Fruit fly (Drosophila melanogaster) whole organism, prepupa: ENCODE measurements around the gene Bet3.

Experiments
- Blimp-1 ChIP-seq: fragments of 200-800 bp; sonication (Bioruptor generic); optimal IDR thresholded peaks from 3 replicates; lab custom pipeline; 2017; ENCODE audit warnings: missing biosample characterization, missing genetic modification characterization, mild to moderate bottlenecking, moderate library complexity, missing genetic modification reagents
- CG10669 ChIP-seq: fragments of 200-800 bp; sonication (Bioruptor generic); optimal IDR thresholded peaks from 3 replicates; lab custom pipeline; 2018; ENCODE audit warnings: missing biosample characterization, mild to moderate bottlenecking, missing genetic modification characterization, moderate library complexity
- CG11762 ChIP-seq: fragments of 200-800 bp; sonication (Bioruptor generic); optimal IDR thresholded peaks from 3 replicates; lab custom pipeline; 2016; ENCODE audit warnings: missing biosample characterization, missing genetic modification characterization; ENCODE audit not compliant: insufficient read depth
- CG15336 ChIP-seq: fragments of 200-800 bp; sonication (Bioruptor generic); IDR thresholded peaks from 2 replicates; pipeline ENCODE4 v1.3.6; 2022; ENCODE audit warnings: missing biosample characterization, missing genetic modification characterization
- CG1621 ChIP-seq: fragments of 200-800 bp; sonication (Bioruptor generic); optimal IDR thresholded peaks from 3 replicates; lab custom pipeline; 2018; ENCODE audit warnings: missing biosample characterization, mild to moderate bottlenecking, missing genetic modification characterization
- CG3032 ChIP-seq: fragments of 200-800 bp; optimal IDR thresholded peaks from 2 replicates; lab custom pipeline; 2019; ENCODE audit warnings: missing biosample characterization, mild to moderate bottlenecking, missing genetic modification characterization, moderate library complexity
- CG31627 ChIP-seq: fragments of 200-800 bp; sonication (Bioruptor generic); optimal IDR thresholded peaks from 3 replicates; lab custom pipeline; 2016; ENCODE audit warnings: missing biosample characterization, missing genetic modification characterization
- CG32006 ChIP-seq: fragments of 200-800 bp; sonication (Bioruptor generic); optimal IDR thresholded peaks from 3 replicates; lab custom pipeline; 2017; ENCODE audit warnings: missing biosample characterization, mild to moderate bottlenecking, missing genetic modification characterization
- CG3919 ChIP-seq: fragments of 200-800 bp; sonication (Bioruptor generic); optimal IDR thresholded peaks from 3 replicates; lab custom pipeline; 2016; ENCODE audit warnings: missing biosample characterization, missing genetic modification characterization
- CG4318 ChIP-seq: fragments of 200-800 bp; sonication (Bioruptor generic); optimal IDR thresholded peaks from 3 replicates; lab custom pipeline; 2017; ENCODE audit warnings: missing biosample characterization, mild to moderate bottlenecking, missing genetic modification characterization
- CG6276 ChIP-seq: fragments of 200-800 bp; sonication (Bioruptor generic); optimal IDR thresholded peaks from 2 replicates; lab custom pipeline; 2017; ENCODE audit warnings: missing biosample characterization, mild to moderate bottlenecking, missing genetic modification characterization
- CG6792 ChIP-seq: fragments of 200-800 bp; sonication (Bioruptor generic); optimal IDR thresholded peaks from 3 replicates; lab custom pipeline; 2016; ENCODE audit warnings: missing biosample characterization, missing genetic modification characterization
- CG6854 ChIP-seq: fragments of 200-800 bp; sonication (Bioruptor generic); optimal IDR thresholded peaks from 2 replicates; lab custom pipeline; 2017; ENCODE audit warnings: missing biosample characterization, mild to moderate bottlenecking, missing genetic modification characterization
- CG7368 ChIP-seq: fragments of 200-800 bp; sonication (Bioruptor generic); optimal IDR thresholded peaks from 3 replicates; lab custom pipeline; 2016; ENCODE audit warnings: missing biosample characterization, missing genetic modification characterization
- CG8119 ChIP-seq: fragments of 200-800 bp; sonication (Bioruptor generic); IDR thresholded peaks from 3 replicates; pipeline ENCODE4 v1.3.6; 2022; ENCODE audit warnings: missing biosample characterization, missing genetic modification characterization
- CG8319 ChIP-seq: fragments of 200-800 bp; sonication (Bioruptor generic); optimal IDR thresholded peaks from 3 replicates; lab custom pipeline; 2016; ENCODE audit warnings: missing biosample characterization, missing genetic modification characterization
- CG9139 ChIP-seq: fragments of 200-800 bp; sonication (Bioruptor generic); optimal IDR thresholded peaks from 3 replicates; lab custom pipeline; 2017; ENCODE audit warnings: missing biosample characterization, mild to moderate bottlenecking, missing genetic modification characterization
- Eip75B ChIP-seq: fragments of 200-800 bp; sonication (Bioruptor generic); optimal IDR thresholded peaks from 3 replicates; lab custom pipeline; 2016; ENCODE audit warnings: missing biosample characterization, missing genetic modification characterization
- Eip78C ChIP-seq: fragments of 200-800 bp; sonication (Bioruptor generic); peaks from one replicate; lab custom pipeline; 2016; ENCODE audit warnings: missing biosample characterization, missing genetic modification characterization
- Gug ChIP-seq: fragments of 200-800 bp; sonication (Bioruptor generic); IDR thresholded peaks from 2 replicates; pipeline ENCODE4 v1.3.6; 2022; ENCODE audit warnings: missing biosample characterization, missing genetic modification characterization
- Hr39 ChIP-seq: fragments of 200-800 bp; sonication (Bioruptor generic); optimal IDR thresholded peaks from 2 replicates; lab custom pipeline; 2016; ENCODE audit warnings: missing biosample characterization, missing genetic modification characterization
- Hr4 ChIP-seq: fragments of 200-800 bp; sonication (Bioruptor generic); optimal IDR thresholded peaks from 3 replicates; lab custom pipeline; 2016; ENCODE audit warnings: missing biosample characterization, missing genetic modification characterization
- Lpt ChIP-seq: fragments of 200-800 bp; sonication (Bioruptor generic); optimal IDR thresholded peaks from 3 replicates; lab custom pipeline; 2016; ENCODE audit warnings: missing biosample characterization, missing genetic modification characterization
- Smox ChIP-seq: fragments of 200-800 bp; sonication (Bioruptor generic); optimal IDR thresholded peaks from 3 replicates; lab custom pipeline; 2016; ENCODE audit warnings: missing biosample characterization, missing genetic modification characterization
- Sox14 ChIP-seq: fragments of 200-800 bp; sonication (Bioruptor generic); optimal IDR thresholded peaks from 3 replicates; lab custom pipeline; 2016; ENCODE audit warnings: missing biosample characterization, missing genetic modification characterization
- cyc ChIP-seq: fragments of 200-800 bp; sonication (Bioruptor generic); optimal IDR thresholded peaks from 3 replicates; lab custom pipeline; 2016; ENCODE audit warnings: missing biosample characterization, missing genetic modification characterization
- dac ChIP-seq: fragments of 200-800 bp; sonication (Bioruptor generic); optimal IDR thresholded peaks from 2 replicates; lab custom pipeline; 2017; ENCODE audit warnings: missing biosample characterization, mild to moderate bottlenecking, missing genetic modification characterization
- dsx ChIP-seq: fragments of 200-800 bp; optimal IDR thresholded peaks from 3 replicates; lab custom pipeline; 2019; ENCODE audit warnings: missing biosample characterization, mild to moderate bottlenecking, missing genetic modification characterization, moderate library complexity; ENCODE audit not compliant: poor library complexity, severe bottlenecking
- eg ChIP-seq: fragments of 200-800 bp; sonication (Bioruptor generic); IDR thresholded peaks from 3 replicates; pipeline ENCODE4 v1.3.6; 2022; ENCODE audit warnings: missing biosample characterization, missing genetic modification characterization
- esn ChIP-seq: fragments of 200-800 bp; sonication (Bioruptor generic); optimal IDR thresholded peaks from 2 replicates; lab custom pipeline; 2016; ENCODE audit warnings: missing biosample characterization, mild to moderate bottlenecking, missing genetic modification characterization, moderate library complexity
- fkh ChIP-seq: fragments of 200-800 bp; sonication (Bioruptor generic); optimal IDR thresholded peaks from 3 replicates; lab custom pipeline; 2017; ENCODE audit warnings: missing biosample characterization, mild to moderate bottlenecking, missing genetic modification characterization, moderate library complexity
- lz ChIP-seq: fragments of 200-800 bp; sonication (Bioruptor generic); optimal IDR thresholded peaks from 3 replicates; lab custom pipeline; 2016; ENCODE audit warnings: missing biosample characterization, missing genetic modification characterization
- net ChIP-seq: fragments of 200-800 bp; sonication (Bioruptor generic); optimal IDR thresholded peaks from 3 replicates; lab custom pipeline; 2016; ENCODE audit warnings: missing biosample characterization, missing genetic modification characterization
- pdm3 ChIP-seq: fragments of 200-800 bp; sonication (Bioruptor generic); optimal IDR thresholded peaks from 3 replicates; lab custom pipeline; 2016; ENCODE audit warnings: missing biosample characterization, missing genetic modification characterization
- salr ChIP-seq, 2 experiments: fragments of 200-800 bp; sonication (Bioruptor generic); optimal IDR thresholded peaks; 3 replicates each; lab custom pipeline; 2016 to 2018; ENCODE audit warnings: missing biosample characterization in 2 of 2, missing genetic modification characterization in 2 of 2, mild to moderate bottlenecking in 1 of 2
- ss ChIP-seq, 2 experiments: fragments of 200-800 bp; sonication (Bioruptor generic); optimal IDR thresholded peaks; 2 replicates in 1 of 2; 3 replicates in 1 of 2; lab custom pipeline; 2017 to 2018; ENCODE audit warnings: mild to moderate bottlenecking in 2 of 2, missing biosample characterization in 2 of 2, missing genetic modification characterization in 2 of 2, moderate library complexity in 1 of 2
- vri ChIP-seq: fragments of 200-800 bp; sonication (Bioruptor generic); optimal IDR thresholded peaks from 3 replicates; lab custom pipeline; 2016; ENCODE audit warnings: missing biosample characterization, mild to moderate bottlenecking, missing genetic modification characterization

Gene Bet3

dm6 chr3L:9489627-9490026, 47.6 kb upstream of the Bet3 start:
- TF ChIP-seq Lpt (peak; percentile 28), dsx (GFP tag; lab: Kevin White, UChicago) (no peak), CG6276 (no peak), CG8119 (peak; percentile 60; the same call in 2 of the 3 replicates), CG15336 (peak; percentile 47; the same call in 1 of the 2 replicates), Hr4 (GFP tag; lab: Kevin White, UChicago) (peak; percentile 58), Eip78C (GFP tag; lab: Kevin White, UChicago) (peak; percentile 70), eg (no peak)

- TF ChIP-seq eg: 0 out of 3 replicates have a peak, but pooled peaks have one; percentile 36
- no peak for TF ChIP-seq CG4318 (GFP tag; lab: Kevin White, UChicago)
Observed at dm6 chr3L:9489133-9489532, 47.1 kb upstream of the Bet3 start, which contains the start of gene CG32036. CG32036 (minus strand) TSS chr3L:9489233.

- TF ChIP-seq CG3919 (GFP tag; lab: Kevin White, UChicago) (no peak), CG15336 (0 out of 2 replicates have a peak, but pooled peaks have one; percentile 27)
Observed at dm6 chr3L:9487586-9487985, 45.5 kb upstream of the Bet3 start, which contains the start of gene pall. pall (minus strand) TSS chr3L:9487790.

dm6 chr3L:9476829-9477228, 34.8 kb upstream of the Bet3 start, which contains the start of the genes Uch-L5 and Jarid2:
Uch-L5 (minus strand) TSS chr3L:9476965.
Jarid2 (plus strand) TSS chr3L:9477038.
- TF ChIP-seq Blimp-1 (GFP tag; lab: Kevin White, UChicago) (no peak), fkh (peak; percentile 13), CG6792 (peak; percentile 22), CG1621 (tag; lab: Kevin White, UChicago) (peak; percentile 59), CG10669 (GFP tag; lab: Kevin White, UChicago) (no peak), CG31627 (GFP tag; lab: Kevin White, UChicago) (peak; percentile 63), ss (GFP tag; optimal IDR thresholded peaks at IDR 0.05; lab: Kevin White, UChicago) (peak in 1 of 2 experiments; percentile 33), CG8319 (GFP tag; lab: Kevin White, UChicago) (peak; percentile 9), Sox14 (GFP tag; lab: Kevin White, UChicago) (peak; percentile 92), cyc (GFP tag; lab: Kevin White, UChicago) (peak; percentile 65), CG3032 (tag; lab: Kevin White, UChicago) (peak; percentile 27), dac (no peak), Gug (no peak), CG6854 (GFP tag; lab: Kevin White, UChicago) (peak; percentile 73), esn (GFP tag; lab: Kevin White, UChicago) (peak; percentile 72), salr (GFP tag; optimal IDR thresholded peaks at IDR 0.05; lab: Kevin White, UChicago) (peak in 1 of 2 experiments; percentile 16), vri (peak; percentile 13), CG9139 (GFP tag; lab: Kevin White, UChicago) (no peak), lz (GFP tag; lab: Kevin White, UChicago) (peak; percentile 35)

- TF ChIP-seq Smox (GFP tag; lab: Kevin White, UChicago) (no peak), Hr39 (no peak), pdm3 (GFP tag; lab: Kevin White, UChicago) (no peak), CG1621 (tag; lab: Kevin White, UChicago) (no peak), CG10669 (GFP tag; lab: Kevin White, UChicago) (no peak), CG8119 (no peak), CG31627 (GFP tag; lab: Kevin White, UChicago) (no peak), vri (no peak), CG7368 (GFP tag; lab: Kevin White, UChicago) (no peak), CG32006 (GFP tag; lab: Kevin White, UChicago) (no peak), Eip75B (GFP tag; lab: Kevin White, UChicago) (no peak), CG11762 (GFP tag; lab: Kevin White, UChicago) (no peak), cyc (GFP tag; lab: Kevin White, UChicago) (no peak), net (GFP tag; lab: Kevin White, UChicago) (no peak), Sox14 (GFP tag; lab: Kevin White, UChicago) (no peak)
- TF ChIP-seq, all 60 proteins: peak for 0
Observed at dm6 chr3L:9471151-9471903, 29.3 kb upstream of the Bet3 start.
